Worm (Caenorhabditis elegans): ENCODE measurements around the gene sre-39.

The sre-39 gene

DNA sequence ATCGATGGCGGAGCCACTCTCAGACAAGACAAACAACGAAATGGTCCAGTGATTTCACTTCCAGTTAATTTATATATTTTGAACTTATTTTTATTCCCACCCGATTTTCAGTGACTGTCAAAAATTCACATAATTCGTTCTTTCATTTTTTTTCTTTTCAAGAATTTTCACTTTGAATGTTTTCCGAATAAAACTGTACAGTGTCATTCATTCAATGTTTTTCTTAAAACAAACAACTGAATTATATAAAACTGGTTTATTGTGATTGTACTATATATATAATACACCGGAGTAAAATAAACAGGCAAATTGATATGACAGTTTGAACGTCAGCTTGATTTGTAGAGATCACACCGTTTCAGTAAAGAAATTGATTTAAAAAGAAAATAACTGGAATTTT is 16.0 kb downstream of the sre-39 start:
- TF ChIP-seq W03F9.2 (tag; optimal IDR thresholded peaks at IDR 0.05) (no peak), him-1 (tag; optimal IDR thresholded peaks at IDR 0.05) (no peak), dao-5 (tag; optimal IDR thresholded peaks at IDR 0.05) (no peak)

DNA sequence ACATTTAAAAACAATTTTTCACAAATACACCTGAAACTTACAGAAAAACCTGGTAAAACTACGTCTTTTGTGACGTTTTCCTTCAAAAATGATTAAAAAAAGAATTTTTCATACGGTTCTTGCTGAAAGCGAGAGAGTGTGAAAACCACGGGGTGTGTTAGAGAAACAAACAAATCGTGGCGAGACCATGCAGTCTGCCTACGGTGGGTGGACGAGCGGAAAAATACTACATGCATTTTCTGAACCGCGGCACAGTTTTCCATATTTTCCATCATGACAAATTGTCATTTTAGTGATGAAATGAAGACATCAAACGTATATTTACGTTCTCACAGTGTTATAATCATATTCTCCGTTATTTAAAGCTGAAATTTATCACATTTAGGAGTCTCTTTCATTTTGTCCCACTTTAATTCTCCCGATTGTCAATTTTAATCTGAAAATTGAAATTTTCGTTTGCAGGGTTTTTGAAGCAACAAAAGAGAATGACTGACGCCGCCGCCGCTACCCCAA is 19.4 kb downstream of the sre-39 start, which contains the start of the genes F10G7.9 and tsn-1:
Gene F10G7.9 (minus strand): TSS at position 127 of the 513 bp plus-strand sequence.
Gene tsn-1 (plus strand): TSS at position 463 of the 513 bp plus-strand sequence.
- TF ChIP-seq W03F9.2 (tag; optimal IDR thresholded peaks at IDR 0.05) (peak; percentile 88), him-1 (tag; optimal IDR thresholded peaks at IDR 0.05) (no peak)

DNA sequence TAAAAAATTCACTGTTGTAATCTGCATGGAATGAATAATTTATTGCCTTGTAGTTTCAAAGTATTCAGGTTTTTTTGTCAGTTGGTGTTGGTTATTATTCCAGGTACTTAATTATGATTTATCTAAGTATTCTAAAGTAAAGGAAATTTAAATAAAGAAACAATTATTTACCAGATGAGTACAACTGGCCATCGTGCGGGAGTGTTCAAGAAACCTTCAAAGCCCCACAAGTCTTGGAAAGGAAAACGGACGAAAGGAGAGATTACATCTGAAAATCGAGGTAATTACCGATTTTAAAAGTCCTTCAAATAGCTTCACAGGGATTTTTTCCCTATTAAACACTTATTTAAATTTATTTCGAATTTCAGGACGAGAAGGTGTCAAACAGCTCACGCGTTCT is 23.1 kb downstream of the sre-39 start, which contains the start of gene tag-151:
Gene tag-151 (plus strand): TSS at position 158 of the 400 bp plus-strand sequence.
- TF ChIP-seq W03F9.2 (tag; optimal IDR thresholded peaks at IDR 0.05) (no peak), him-1 (tag; optimal IDR thresholded peaks at IDR 0.05) (no peak), dao-5 (tag; optimal IDR thresholded peaks at IDR 0.05) (no peak)

ce11 chrII:4710813-4711212 is 23.8 kb downstream of the sre-39 start:
- TF ChIP-seq W03F9.2 (tag; optimal IDR thresholded peaks at IDR 0.05) (no peak), him-1 (tag; optimal IDR thresholded peaks at IDR 0.05) (no peak), dao-5 (tag; optimal IDR thresholded peaks at IDR 0.05) (no peak)

DNA sequence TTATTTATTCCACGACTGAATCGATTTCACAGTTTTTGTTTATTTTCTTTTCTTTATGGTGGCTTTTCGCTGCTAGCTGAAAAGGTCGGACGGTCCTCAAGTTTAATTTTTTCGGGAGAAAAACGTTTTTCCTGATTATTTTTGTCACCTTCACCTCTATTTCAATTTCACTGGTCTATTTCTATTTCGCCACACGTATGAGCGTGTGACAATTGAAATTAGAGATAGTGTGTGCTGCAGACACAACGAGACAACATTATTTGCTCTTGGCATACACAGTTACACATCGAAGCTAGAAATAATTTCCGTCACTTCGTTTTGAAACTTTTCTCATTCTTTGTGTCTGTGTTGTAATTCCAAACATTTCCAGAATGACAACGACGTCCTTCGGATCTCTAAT is 28.6 kb downstream of the sre-39 start, which contains the start of gene F41C3.8:
Gene F41C3.8 (plus strand): TSS at position 371 of the 400 bp plus-strand sequence.
- TF ChIP-seq dao-5 (tag; optimal IDR thresholded peaks at IDR 0.05), result no peak
- TF ChIP-seq W03F9.2 (tag; optimal IDR thresholded peaks at IDR 0.05), result no peak
- no peak for TF ChIP-seq him-1 (tag; optimal IDR thresholded peaks at IDR 0.05)

DNA sequence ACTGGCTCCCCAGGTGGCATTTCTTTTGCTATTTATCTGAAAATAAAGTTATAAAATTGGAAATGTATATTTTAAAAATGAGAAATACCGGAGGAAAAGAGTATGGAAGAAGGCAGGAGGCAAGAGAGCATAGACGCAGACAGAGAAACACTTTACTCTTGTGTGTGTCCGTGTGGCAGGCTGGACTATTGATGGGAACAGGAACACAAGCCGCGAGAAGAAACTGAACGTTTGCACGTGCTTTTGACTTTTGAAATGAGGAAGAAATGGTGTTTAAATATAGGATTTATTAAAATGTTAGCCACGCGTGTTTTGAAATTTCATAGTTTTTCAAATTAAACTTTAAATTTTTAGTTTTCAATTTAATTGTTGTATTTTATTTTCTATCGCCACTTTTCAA is 39.1 kb downstream of the sre-39 start, which contains the start of gene F10G7.10:
Gene F10G7.10 (minus strand): TSS at position 145 of the 400 bp plus-strand sequence.
- TF ChIP-seq dao-5 (tag; optimal IDR thresholded peaks at IDR 0.05), result no peak
- peak; percentile 54 for TF ChIP-seq W03F9.2 (tag; optimal IDR thresholded peaks at IDR 0.05)
- no peak for TF ChIP-seq him-1 (tag; optimal IDR thresholded peaks at IDR 0.05)

DNA sequence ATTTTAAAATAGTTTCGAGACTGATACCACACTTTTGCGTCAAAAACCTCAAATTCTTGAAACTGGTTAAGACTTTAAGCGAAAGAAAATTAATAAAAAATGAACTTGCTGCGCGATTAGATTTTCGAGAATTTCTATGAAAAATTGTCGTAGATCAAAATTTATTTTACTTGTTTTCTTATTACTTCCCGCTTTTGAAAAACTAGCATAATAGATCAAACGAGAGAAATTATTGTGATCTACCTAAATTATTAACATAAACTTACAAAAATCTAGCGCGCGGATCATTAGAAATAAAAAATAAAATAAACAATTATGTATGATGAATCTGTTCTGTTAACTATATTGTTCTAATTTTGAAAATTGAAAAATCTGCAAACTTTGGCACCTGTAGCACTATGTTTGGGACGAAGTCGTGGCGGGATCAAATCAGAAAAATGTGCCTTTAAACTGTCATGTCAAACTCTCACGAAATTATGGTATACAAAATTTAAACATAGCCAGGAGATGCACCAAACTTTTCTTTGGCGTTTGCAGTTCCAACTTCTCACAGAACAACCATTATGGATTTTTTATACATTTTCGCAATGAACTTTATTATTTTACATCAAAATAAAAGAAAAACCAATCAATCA is 39.8 kb downstream of the sre-39 start:
- TF ChIP-seq dao-5 (tag; optimal IDR thresholded peaks at IDR 0.05), result no peak
- no peak for TF ChIP-seq him-1 (tag; optimal IDR thresholded peaks at IDR 0.05)
- no peak for TF ChIP-seq W03F9.2 (tag; optimal IDR thresholded peaks at IDR 0.05)

DNA sequence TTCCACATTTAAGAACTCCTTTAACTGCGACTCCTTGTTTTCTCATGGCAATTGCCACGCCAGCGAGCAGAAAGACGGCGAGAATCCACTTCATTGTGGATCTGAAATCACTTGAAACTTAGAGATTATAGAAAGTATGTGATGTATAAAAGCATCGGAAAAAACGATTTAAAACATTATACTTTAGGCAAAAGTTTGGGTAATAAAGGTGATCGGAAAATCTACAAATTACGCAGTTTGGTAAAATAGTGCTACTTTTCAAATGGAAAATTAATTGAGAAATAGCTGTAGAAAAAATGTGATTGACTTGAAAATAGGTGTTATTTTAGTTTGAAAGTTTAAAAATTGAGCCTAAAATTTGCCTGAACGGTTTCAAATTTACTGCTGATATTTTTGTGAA is 40.7 kb downstream of the sre-39 start, which contains the start of gene ttr-41:
Gene ttr-41 (minus strand): TSS at position 101 of the 400 bp plus-strand sequence.
- no peak for TF ChIP-seq W03F9.2 (tag; optimal IDR thresholded peaks at IDR 0.05)
- TF ChIP-seq dao-5 (tag; optimal IDR thresholded peaks at IDR 0.05), result no peak

DNA sequence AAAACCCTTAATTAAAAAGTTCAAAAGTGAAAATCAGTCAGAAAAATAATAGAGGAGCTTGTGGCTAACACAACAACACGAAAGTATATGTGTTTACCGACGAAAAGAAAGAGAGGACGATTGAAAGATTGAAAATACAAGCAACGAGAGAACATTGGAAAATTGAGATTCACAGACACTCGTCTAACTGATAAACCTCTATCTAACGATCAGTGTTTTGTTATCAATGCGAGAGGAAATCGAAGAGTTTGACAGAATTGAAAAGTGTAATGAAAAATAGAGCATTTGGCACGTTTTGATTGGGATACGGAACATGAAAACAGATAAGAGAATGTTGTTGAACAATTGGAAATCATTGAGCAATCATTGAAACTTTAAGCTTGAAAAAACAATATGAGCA is 41.6 kb downstream of the sre-39 start:
- TF ChIP-seq dao-5 (tag; optimal IDR thresholded peaks at IDR 0.05) (no peak), W03F9.2 (tag; optimal IDR thresholded peaks at IDR 0.05) (peak; percentile 29), him-1 (tag; optimal IDR thresholded peaks at IDR 0.05) (no peak)

- TF ChIP-seq dao-5 (tag; optimal IDR thresholded peaks at IDR 0.05) (no peak), him-1 (tag; optimal IDR thresholded peaks at IDR 0.05) (no peak), W03F9.2 (tag; optimal IDR thresholded peaks at IDR 0.05) (no peak)
Measured at ce11 chrII:4729733-4730132, 42.7 kb downstream of the sre-39 start, which contains the start of gene F41C3.7. F41C3.7 (plus strand) TSS chrII:4730033.

- no peak for TF ChIP-seq him-1 (tag; optimal IDR thresholded peaks at IDR 0.05)
- TF ChIP-seq W03F9.2 (tag; optimal IDR thresholded peaks at IDR 0.05), result no peak
- no peak for TF ChIP-seq dao-5 (tag; optimal IDR thresholded peaks at IDR 0.05)
Measured at ce11 chrII:4733848-4734247, 46.8 kb downstream of the sre-39 start, which contains the start of gene F41C3.11. F41C3.11 (minus strand) TSS chrII:4733948.

DNA sequence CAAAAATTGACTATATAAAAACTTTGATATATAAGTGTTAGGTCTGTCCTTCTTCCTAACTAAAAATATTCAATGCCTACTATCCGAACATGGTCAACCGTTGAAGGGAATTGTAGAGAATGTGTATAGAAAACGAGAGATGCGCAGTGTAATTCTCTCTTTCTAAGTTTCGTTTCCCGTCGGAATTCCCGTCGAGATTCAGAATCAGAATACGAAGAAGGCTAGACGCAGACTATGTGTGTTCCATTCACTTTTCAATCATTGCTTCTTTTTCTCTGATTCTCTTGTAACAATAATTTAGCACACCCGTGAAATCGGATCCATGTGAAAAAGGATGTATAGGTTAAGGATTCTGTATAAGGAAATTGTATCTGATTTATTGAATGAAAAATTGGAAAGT is 47.4 kb downstream of the sre-39 start:
- TF ChIP-seq dao-5 (tag; optimal IDR thresholded peaks at IDR 0.05), result no peak
- no peak for TF ChIP-seq him-1 (tag; optimal IDR thresholded peaks at IDR 0.05)
- TF ChIP-seq W03F9.2 (tag; optimal IDR thresholded peaks at IDR 0.05), result no peak

ce11 chrII:4736585-4736984 is 49.5 kb downstream of the sre-39 start:
- TF ChIP-seq dao-5 (tag; optimal IDR thresholded peaks at IDR 0.05) (no peak), him-1 (tag; optimal IDR thresholded peaks at IDR 0.05) (no peak), W03F9.2 (tag; optimal IDR thresholded peaks at IDR 0.05) (no peak)

DNA sequence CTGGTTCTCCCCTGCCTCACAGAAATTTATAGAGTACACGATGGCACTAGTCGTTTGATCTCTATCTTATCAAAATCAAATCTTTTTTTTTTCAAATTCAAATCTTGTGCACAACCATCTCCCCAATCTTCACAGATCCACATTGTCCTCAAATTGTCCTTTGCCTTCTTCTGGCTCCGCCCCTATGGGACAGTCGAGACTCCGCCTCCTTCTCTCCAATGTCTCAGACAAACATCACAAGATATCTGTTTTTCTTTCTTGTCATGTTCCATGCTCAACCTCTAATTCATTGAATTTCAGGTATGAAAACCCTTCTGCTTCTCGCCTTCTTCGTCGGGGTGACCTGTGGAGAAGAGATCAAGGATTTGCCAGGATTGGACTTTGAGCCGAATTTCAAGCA is 50.3 kb downstream of the sre-39 start, which contains the start of gene ctsa-1.1:
Gene ctsa-1.1 (plus strand): TSS at position 301 of the 400 bp plus-strand sequence.
- no peak for TF ChIP-seq dao-5 (tag; optimal IDR thresholded peaks at IDR 0.05)
- TF ChIP-seq him-1 (tag; optimal IDR thresholded peaks at IDR 0.05), result no peak
- no peak for TF ChIP-seq W03F9.2 (tag; optimal IDR thresholded peaks at IDR 0.05)
